Fruit fly (Drosophila melanogaster) Kc167 (cell line): Measurements from ENCODE around the gene w-cup.

Experiments
- Myc ChIP-seq: fragments of >200 bp; optimal IDR thresholded peaks from 2 replicates; lab custom pipeline; 2017; ENCODE audit warnings: missing external identifiers
- Sin3A ChIP-seq: fragments of >200 bp; optimal IDR thresholded peaks from 2 replicates; lab custom pipeline; 2018; ENCODE audit warnings: missing external identifiers
- insv ChIP-seq: fragments of >200 bp; optimal IDR thresholded peaks from 3 replicates; lab custom pipeline; 2018; ENCODE audit warnings: missing external identifiers
- psq ChIP-seq: fragments of >200 bp; optimal IDR thresholded peaks from 2 replicates; lab custom pipeline; 2017; ENCODE audit warnings: missing external identifiers
- ttk ChIP-seq: sonication (Bioruptor generic); optimal IDR thresholded peaks from 2 replicates; lab custom pipeline; 2017; ENCODE audit warnings: missing external identifiers

DNA sequence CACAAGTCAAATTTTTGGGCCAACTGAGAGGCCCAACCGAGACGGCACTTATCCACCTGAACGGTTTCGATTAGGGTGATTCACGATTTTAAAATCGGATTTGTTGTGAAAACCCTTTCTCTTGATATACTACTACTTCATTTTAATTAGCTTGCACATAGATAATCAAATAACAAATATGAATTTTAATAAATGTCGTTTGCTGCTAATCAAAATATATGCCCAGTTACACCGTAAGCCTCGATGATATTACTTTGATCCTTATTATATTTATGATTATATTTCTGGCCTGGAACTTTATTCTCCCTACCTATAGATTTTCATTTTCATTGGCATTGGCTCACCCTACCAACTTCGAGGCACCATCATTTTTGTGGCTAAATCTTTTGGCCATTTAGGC, 38.3 kb upstream of the w-cup start:
- TF ChIP-seq Myc (lab: Kevin White, UChicago) (no peak), Sin3A (lab: Kevin White, UChicago) (no peak), ttk (lab: Kevin White, UChicago) (no peak), psq (lab: Kevin White, UChicago) (no peak), insv (lab: Kevin White, UChicago) (no peak)
